Worm (Caenorhabditis elegans) whole organism, L4 larva: ENCODE measurements around the gene ugt-57.

ENCODE experiments used
- F44E2.7 ChIP-seq: fragments of 200-800 bp; sonication (Bioruptor generic); IDR thresholded peaks from 2 replicates; pipeline ENCODE4 v2.1.2; 2022; ENCODE audit warnings: missing genetic modification characterization, missing compliant biosample characterization
- F49E8.2 ChIP-seq: sonication (generic microtip); optimal IDR thresholded peaks from 2 replicates; lab custom pipeline; 2016; ENCODE audit warnings: missing compliant biosample characterization, mild to moderate bottlenecking, missing genetic modification characterization, borderline replicate concordance
- Y5F2A.4 ChIP-seq: fragments of 200-800 bp; sonication (Bioruptor generic); optimal IDR thresholded peaks from 2 replicates; lab custom pipeline; 2018; ENCODE audit warnings: mild to moderate bottlenecking, missing genetic modification characterization, missing compliant biosample characterization
- aha-1 ChIP-seq: fragments of 150-350 bp; peaks from one replicate; lab custom pipeline; 2014; ENCODE audit warnings: missing biosample characterization, missing genetic modification characterization
- ama-1 ChIP-seq: fragments of 150-350 bp; optimal IDR thresholded peaks from 2 replicates; lab custom pipeline; 2014; ENCODE audit warnings: inconsistent platforms, mixed read lengths
- ceh-20 ChIP-seq: fragments of 200-800 bp; sonication (Bioruptor generic); IDR thresholded peaks from 2 replicates; pipeline ENCODE4 v1.3.6; 2022; ENCODE audit warnings: missing genetic modification reagents, missing genetic modification characterization, missing compliant biosample characterization
- ceh-28 ChIP-seq: fragments of 150-350 bp; optimal IDR thresholded peaks from 2 replicates; lab custom pipeline; 2014; ENCODE audit warnings: missing biosample characterization, missing genetic modification reagents, missing genetic modification characterization
- ceh-32 ChIP-seq: sonication (generic microtip); optimal IDR thresholded peaks from 2 replicates; lab custom pipeline; 2016; ENCODE audit warnings: mild to moderate bottlenecking, missing genetic modification characterization, missing compliant biosample characterization; ENCODE audit not compliant: poor library complexity
- ceh-44 ChIP-seq: fragments of 200-800 bp; sonication (Bioruptor generic); IDR thresholded peaks from 2 replicates; pipeline ENCODE4 v1.3.6; 2022; ENCODE audit warnings: missing genetic modification reagents, missing genetic modification characterization, missing compliant biosample characterization
- daf-16 ChIP-seq, 3 experiments: sonication (generic microtip); optimal IDR thresholded peaks; 2 replicates each; lab custom pipeline; 2016 to 2017; ENCODE audit warnings: missing genetic modification characterization in 3 of 3, missing genetic modification reagents in 3 of 3, mild to moderate bottlenecking in 2 of 3, missing compliant biosample characterization in 2 of 3, missing biosample characterization in 1 of 3, moderate library complexity in 1 of 3
- daf-8 ChIP-seq: fragments of 200-800 bp; sonication (Bioruptor generic); IDR thresholded peaks from 2 replicates; pipeline ENCODE4 v1.3.6; 2022; ENCODE audit warnings: missing genetic modification characterization, missing compliant biosample characterization
- dpl-1 ChIP-seq: fragments of 150-350 bp; optimal IDR thresholded peaks from 2 replicates; lab custom pipeline; 2014; ENCODE audit warnings: missing biosample characterization, missing genetic modification reagents, missing genetic modification characterization
- fkh-10 ChIP-seq: fragments of 150-350 bp; optimal IDR thresholded peaks from 2 replicates; lab custom pipeline; 2014; ENCODE audit warnings: missing biosample characterization, missing genetic modification reagents, missing genetic modification characterization
- fos-1 ChIP-seq: fragments of 150-350 bp; optimal IDR thresholded peaks from 2 replicates; lab custom pipeline; 2014; ENCODE audit warnings: missing biosample characterization, missing genetic modification characterization
- gei-8 ChIP-seq: fragments of 200-800 bp; sonication (Bioruptor generic); optimal IDR thresholded peaks from 2 replicates; lab custom pipeline; 2018; ENCODE audit warnings: mild to moderate bottlenecking, missing genetic modification characterization, missing compliant biosample characterization
- hlh-30 ChIP-seq: sonication (generic microtip); optimal IDR thresholded peaks from 2 replicates; lab custom pipeline; 2017; ENCODE audit warnings: antibody characterized with exemption, mild to moderate bottlenecking, missing genetic modification characterization, missing compliant biosample characterization; ENCODE audit not compliant: insufficient read depth
- lin-1 ChIP-seq: fragments of 200-800 bp; sonication (Bioruptor generic); IDR thresholded peaks from 2 replicates; pipeline ENCODE4 v1.3.6; 2022; ENCODE audit warnings: missing genetic modification reagents, missing genetic modification characterization, missing compliant biosample characterization
- lin-39 ChIP-seq: fragments of 150-350 bp; optimal IDR thresholded peaks from 2 replicates; lab custom pipeline; 2014; ENCODE audit warnings: missing biosample characterization, missing genetic modification reagents, missing genetic modification characterization
- mes-2 ChIP-seq: sonication (generic microtip); optimal IDR thresholded peaks from 2 replicates; lab custom pipeline; 2016; ENCODE audit warnings: missing genotype, mild to moderate bottlenecking, missing genetic modification characterization, missing compliant biosample characterization; ENCODE audit not compliant: poor library complexity, severe bottlenecking
- nhr-102 ChIP-seq: sonication (generic microtip); optimal IDR thresholded peaks from 2 replicates; lab custom pipeline; 2016; ENCODE audit warnings: mild to moderate bottlenecking, missing genetic modification characterization, moderate library complexity, missing compliant biosample characterization
- nhr-237 ChIP-seq: sonication (generic microtip); optimal IDR thresholded peaks from 2 replicates; lab custom pipeline; 2017; ENCODE audit warnings: missing biosample characterization, missing genetic modification characterization
- nhr-41 ChIP-seq: fragments of 200-800 bp; sonication (Bioruptor generic); IDR thresholded peaks from 2 replicates; pipeline ENCODE4 v1.3.6; 2022; ENCODE audit warnings: missing genetic modification reagents, missing genetic modification characterization, missing compliant biosample characterization
- php-3 ChIP-seq: fragments of 200-800 bp; sonication (Bioruptor generic); IDR thresholded peaks from 2 replicates; pipeline ENCODE4 v1.3.6; 2022; ENCODE audit warnings: missing genetic modification reagents, missing genetic modification characterization, missing compliant biosample characterization
- spr-1 ChIP-seq: sonication (generic microtip); optimal IDR thresholded peaks from 2 replicates; lab custom pipeline; 2016; ENCODE audit warnings: mild to moderate bottlenecking, missing genetic modification characterization, missing compliant biosample characterization
- unc-62 ChIP-seq, 3 experiments: fragments of 150-350 bp in 1 of 3; sonication (generic microtip); optimal IDR thresholded peaks in 2 of 3; peaks in 1 of 3; 1 replicate in 1 of 3; 2 replicates in 2 of 3; lab custom pipeline; 2014 to 2017; ENCODE audit warnings: missing biosample characterization in 3 of 3, missing genetic modification characterization in 3 of 3, missing genetic modification reagents in 3 of 3, missing genotype in 1 of 3
- zfp-2 ChIP-seq: sonication (generic microtip); optimal IDR thresholded peaks from 2 replicates; lab custom pipeline; 2016; ENCODE audit warnings: mild to moderate bottlenecking, missing genetic modification characterization, missing compliant biosample characterization
- zfp-3 ChIP-seq: fragments of 200-800 bp; sonication (Bioruptor generic); conservative IDR thresholded peaks from 2 replicates; pipeline ENCODE4 v1.3.6; 2022; ENCODE audit warnings: missing genetic modification reagents, missing genetic modification characterization, missing compliant biosample characterization
- zip-2 ChIP-seq: fragments of 150-350 bp; optimal IDR thresholded peaks from 2 replicates; lab custom pipeline; 2014; ENCODE audit warnings: missing biosample characterization, missing genetic modification characterization
- ztf-7 ChIP-seq: fragments of 150-350 bp; optimal IDR thresholded peaks from 2 replicates; lab custom pipeline; 2014; ENCODE audit warnings: missing biosample characterization, missing genetic modification characterization

ugt-57 gene

ce11 chrX:6958914-6959313 lies 32.6 kb upstream of the ugt-57 start:
- TF ChIP-seq ceh-44 (GFP tag; lab: Robert Waterston, UW): no peak
- TF ChIP-seq aha-1 (tag; lab: Kevin White, UChicago): peak; percentile 61

ce11 chrX:6959534-6959933 lies 32.0 kb upstream of the ugt-57 start:
- TF ChIP-seq lin-39 (no peak), unc-62 (GFP tag; optimal IDR thresholded peaks at IDR 0.05 in 1 of 2; lab: Kevin White, UChicago) (peak in 1 of 2 experiments; percentile 83), unc-62 (tag; optimal IDR thresholded peaks at IDR 0.05; lab: Kevin White, UChicago) (no peak)

ce11 chrX:6962347-6962746 lies 29.2 kb upstream of the ugt-57 start:
- TF ChIP-seq daf-16 (GFP tag; optimal IDR thresholded peaks at IDR 0.05; lab: Kevin White, UChicago): peak in 1 of 2 experiments; percentile 31
- TF ChIP-seq daf-16 (tag; optimal IDR thresholded peaks at IDR 0.05; lab: Kevin White, UChicago): no peak
- TF ChIP-seq zfp-3 (GFP tag; lab: Robert Waterston, UW): no peak

- TF ChIP-seq unc-62 (GFP tag; optimal IDR thresholded peaks at IDR 0.05 in 1 of 2; lab: Kevin White, UChicago) (peak in 1 of 2 experiments; percentile 56), unc-62 (tag; optimal IDR thresholded peaks at IDR 0.05; lab: Kevin White, UChicago) (no peak), fkh-10 (GFP tag; lab: Kevin White, UChicago) (no peak)
These were observed 27.7 kb upstream of the ugt-57 start for ce11 chrX:6963842-6964241.

ce11 chrX:6967057-6967456 lies 24.5 kb upstream of the ugt-57 start, which contains the start of gene F01E11.3:
F01E11.3 (plus strand) TSS chrX:6967357.
- no peak for TF ChIP-seq fkh-10 (GFP tag; lab: Kevin White, UChicago)
- no peak for TF ChIP-seq php-3
- no peak for TF ChIP-seq gei-8
- no peak for TF ChIP-seq zfp-3 (GFP tag; lab: Robert Waterston, UW)
- TF ChIP-seq ceh-28 (tag; lab: Kevin White, UChicago): no peak
- TF ChIP-seq daf-8 (GFP tag; lab: Robert Waterston, UW): no peak
- TF ChIP-seq F44E2.7: no peak
- no peak for TF ChIP-seq daf-16 (GFP tag; optimal IDR thresholded peaks at IDR 0.05; lab: Kevin White, UChicago)
- no peak for TF ChIP-seq daf-16 (tag; optimal IDR thresholded peaks at IDR 0.05; lab: Kevin White, UChicago)
- TF ChIP-seq spr-1 (tag; lab: Kevin White, UChicago): no peak
- TF ChIP-seq dpl-1 (GFP tag; lab: Kevin White, UChicago): no peak
- no peak for TF ChIP-seq zfp-2 (tag; lab: Kevin White, UChicago)

ce11 chrX:6968553-6968952 lies 23.0 kb upstream of the ugt-57 start:
- TF ChIP-seq fos-1 (tag; lab: Kevin White, UChicago) (no peak), ztf-7 (tag; lab: Kevin White, UChicago) (no peak), lin-1 (GFP tag; lab: Robert Waterston, UW) (no peak), F49E8.2 (no peak), ceh-32 (tag; lab: Kevin White, UChicago) (no peak), nhr-41 (no peak), mes-2 (no peak), zip-2 (tag; lab: Kevin White, UChicago) (no peak), dpl-1 (GFP tag; lab: Kevin White, UChicago) (no peak), ceh-20 (no peak), nhr-237 (no peak), ama-1 (no peak), Y5F2A.4 (GFP tag; lab: Kevin White, UChicago) (no peak), hlh-30 (tag; lab: Kevin White, UChicago) (no peak), nhr-102 (no peak), zfp-2 (tag; lab: Kevin White, UChicago) (no peak)
